Fruit fly (Drosophila melanogaster) whole organism, embryonic: ENCODE data around the gene Bdp1.

Source experiments
- CG15601 ChIP-seq: fragments of 200-800 bp; sonication (Bioruptor generic); optimal IDR thresholded peaks from 3 replicates; lab custom pipeline; 2019; ENCODE audit warnings: missing biosample characterization, mild to moderate bottlenecking, missing genetic modification characterization, moderate library complexity
- CG17612 ChIP-seq: fragments of 200-800 bp; sonication (Bioruptor generic); IDR thresholded peaks from 2 replicates; pipeline ENCODE4 v1.3.6; 2022; ENCODE audit warnings: missing biosample characterization, missing genetic modification characterization
- luna ChIP-seq: fragments of 200-800 bp; sonication (Bioruptor generic); optimal IDR thresholded peaks from 2 replicates; lab custom pipeline; 2016; ENCODE audit warnings: missing biosample characterization, missing genetic modification characterization

DNA sequence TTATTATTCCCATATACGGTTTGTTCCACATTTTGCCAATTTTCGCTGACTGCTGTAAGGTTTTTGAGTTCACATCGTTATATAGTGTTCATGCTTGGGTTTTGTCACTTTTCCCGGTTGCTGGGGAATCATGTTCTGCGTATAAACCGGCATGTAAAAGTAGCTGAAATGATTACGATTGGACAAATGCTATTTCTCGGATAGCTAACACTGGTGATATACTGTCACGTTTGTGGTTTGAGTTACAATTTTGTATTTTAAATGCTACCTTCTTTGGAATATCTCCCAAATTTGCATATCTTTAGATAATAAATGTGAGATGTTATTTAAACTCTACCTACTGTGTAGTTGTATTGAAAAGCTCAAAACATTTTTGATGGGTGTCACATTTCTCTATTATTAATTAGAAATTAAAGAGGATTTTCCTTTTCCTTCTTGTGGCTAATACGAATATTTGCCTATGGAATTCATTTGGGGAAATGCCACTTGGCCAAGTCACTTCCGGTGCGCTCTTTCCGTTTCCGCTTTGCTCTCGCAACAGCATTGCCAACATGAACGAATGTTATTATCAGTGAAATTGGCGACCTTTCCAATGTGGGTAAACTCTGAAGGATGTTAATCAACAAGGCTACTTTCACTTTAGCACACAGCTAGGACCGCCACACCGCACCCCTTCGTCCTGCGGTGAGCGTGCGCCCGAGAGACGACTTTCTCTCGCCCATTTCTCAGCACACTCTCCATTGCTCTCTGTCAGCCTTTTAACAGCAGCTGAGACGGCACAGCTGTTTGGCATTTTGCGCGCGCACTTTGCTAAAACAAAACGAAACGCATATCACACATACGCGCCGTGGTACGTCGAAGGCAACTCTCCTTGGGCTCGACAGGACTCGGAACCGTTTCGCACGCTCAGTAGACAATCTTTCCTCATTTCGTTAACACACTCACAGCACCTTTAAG, 41.1 kb upstream of the Bdp1 start, which contains the start of the genes CG16956, CG42784 and CG43850:
- TF ChIP-seq CG15601 (tag; lab: Kevin White, UChicago) (no peak), CG17612 (no peak), luna (GFP tag; lab: Kevin White, UChicago) (no peak)
